Worm (Caenorhabditis elegans) whole organism, L1 larva: ENCODE measurements around the gene R11G1.11.
A peak's percentile ranks its signal among the peaks of the same experiment; 100 is the strongest.

Source experiments
- F16B12.6 ChIP-seq: fragments of 150-350 bp; optimal IDR thresholded peaks from 2 replicates; lab custom pipeline; 2014; ENCODE audit warnings: missing biosample characterization, missing genetic modification characterization
- Y116A8C.19 ChIP-seq: sonication (generic microtip); optimal IDR thresholded peaks from 2 replicates; lab custom pipeline; 2016; ENCODE audit warnings: missing compliant biosample characterization, missing genetic modification characterization, borderline replicate concordance
- alr-1 ChIP-seq: fragments of 200-800 bp; sonication (Bioruptor generic); optimal IDR thresholded peaks from 2 replicates; lab custom pipeline; 2018; ENCODE audit warnings: borderline replicate concordance, mild to moderate bottlenecking, missing genetic modification characterization, missing compliant biosample characterization
- aly-2 ChIP-seq: fragments of 150-350 bp; optimal IDR thresholded peaks from 2 replicates; lab custom pipeline; 2014; ENCODE audit warnings: missing biosample characterization, missing genetic modification characterization
- ama-1 ChIP-seq: fragments of 150-350 bp; optimal IDR thresholded peaks from 2 replicates; lab custom pipeline; 2014
- blmp-1 ChIP-seq: fragments of 150-350 bp; optimal IDR thresholded peaks from 2 replicates; lab custom pipeline; 2014; ENCODE audit warnings: missing biosample characterization, missing genetic modification characterization
- ceh-63 ChIP-seq: fragments of 200-800 bp; sonication (Bioruptor generic); optimal IDR thresholded peaks from 2 replicates; lab custom pipeline; 2018; ENCODE audit warnings: mild to moderate bottlenecking, missing genetic modification characterization, missing compliant biosample characterization
- ceh-8 ChIP-seq: fragments of 200-800 bp; sonication (Bioruptor generic); optimal IDR thresholded peaks from 2 replicates; lab custom pipeline; 2018; ENCODE audit warnings: mild to moderate bottlenecking, missing genetic modification characterization, moderate library complexity, missing compliant biosample characterization
- ceh-82 ChIP-seq, 3 experiments: fragments of 150-350 bp in 1 of 3; sonication (generic microtip) in 2 of 3; optimal IDR thresholded peaks; 2 replicates each; lab custom pipeline; 2014 to 2017; ENCODE audit warnings: missing biosample characterization in 3 of 3, missing genetic modification characterization in 3 of 3
- ceh-88 ChIP-seq: fragments of 200-800 bp; sonication (Bioruptor generic); IDR thresholded peaks from 2 replicates; pipeline ENCODE4 v1.3.6; 2022; ENCODE audit warnings: missing genetic modification characterization, missing compliant biosample characterization
- ces-1 ChIP-seq: fragments of 150-350 bp; optimal IDR thresholded peaks from 2 replicates; lab custom pipeline; 2014; ENCODE audit warnings: missing biosample characterization, missing genetic modification reagents, missing genetic modification characterization
- dpl-1 ChIP-seq, 3 experiments: fragments of 150-350 bp in 2 of 3; sonication (generic microtip) in 1 of 3; optimal IDR thresholded peaks; 2 replicates each; lab custom pipeline; 2014 to 2017; ENCODE audit warnings: missing biosample characterization in 3 of 3, missing genetic modification characterization in 3 of 3, missing genetic modification reagents in 3 of 3
- efl-1 ChIP-seq, 4 experiments: fragments of 150-350 bp; optimal IDR thresholded peaks in 3 of 4; peaks in 1 of 4; 1 replicate in 1 of 4; 2 replicates in 3 of 4; lab custom pipeline; 2014; ENCODE audit warnings: missing biosample characterization in 2 of 4, missing genetic modification characterization in 2 of 4, missing genetic modification reagents in 2 of 4
- efl-3 ChIP-seq: fragments of 200-800 bp; sonication (Bioruptor generic); optimal IDR thresholded peaks from 2 replicates; lab custom pipeline; 2018; ENCODE audit warnings: mild to moderate bottlenecking, missing genetic modification characterization, missing compliant biosample characterization
- egl-27 ChIP-seq, 2 experiments: fragments of 150-350 bp in 1 of 2; sonication (generic microtip); optimal IDR thresholded peaks; 3 replicates each; lab custom pipeline; 2017 to 2018; ENCODE audit warnings: missing biosample characterization in 2 of 2, missing genetic modification characterization in 2 of 2, missing genetic modification reagents in 2 of 2
- elt-3 ChIP-seq, 6 experiments: fragments of 150-350 bp in 1 of 6; sonication (generic microtip); optimal IDR thresholded peaks; 2 replicates each; lab custom pipeline; 2017 to 2018; ENCODE audit warnings: missing biosample characterization in 6 of 6, missing genetic modification characterization in 6 of 6, inconsistent platforms in 1 of 6
- fkh-10 ChIP-seq: sonication (generic microtip); optimal IDR thresholded peaks from 2 replicates; lab custom pipeline; 2017; ENCODE audit warnings: missing biosample characterization, missing genetic modification reagents, missing genetic modification characterization
- fkh-8 ChIP-seq: sonication (generic microtip); optimal IDR thresholded peaks from 2 replicates; lab custom pipeline; 2016; ENCODE audit warnings: mild to moderate bottlenecking, missing genetic modification characterization, missing compliant biosample characterization
- fos-1 ChIP-seq: fragments of 150-350 bp; optimal IDR thresholded peaks from 2 replicates; lab custom pipeline; 2014; ENCODE audit warnings: missing biosample characterization, missing genetic modification characterization
- hlh-17 ChIP-seq: fragments of 200-800 bp; sonication (Bioruptor generic); optimal IDR thresholded peaks from 2 replicates; lab custom pipeline; 2018; ENCODE audit warnings: missing genetic modification characterization, mild to moderate bottlenecking, missing compliant biosample characterization, moderate library complexity, borderline replicate concordance
- hlh-4 ChIP-seq: sonication (generic microtip); optimal IDR thresholded peaks from 2 replicates; lab custom pipeline; 2016; ENCODE audit warnings: mild to moderate bottlenecking, missing genetic modification characterization, missing compliant biosample characterization
- isw-1 ChIP-seq: fragments of 200-800 bp; sonication (Bioruptor generic); IDR thresholded peaks from 2 replicates; pipeline ENCODE4 v1.3.6; 2022; ENCODE audit warnings: missing genetic modification characterization, missing compliant biosample characterization
- lin-13 ChIP-seq: fragments of 150-350 bp; optimal IDR thresholded peaks from 2 replicates; lab custom pipeline; 2014; ENCODE audit warnings: missing biosample characterization, missing genetic modification reagents, missing genetic modification characterization
- lin-15B ChIP-seq: fragments of 150-350 bp; sonication (generic microtip); optimal IDR thresholded peaks from 3 replicates; lab custom pipeline; 2014; ENCODE audit warnings: missing biosample characterization, missing genetic modification characterization
- lin-35 ChIP-seq, 2 experiments: fragments of 150-350 bp; optimal IDR thresholded peaks; 2 replicates each; lab custom pipeline; 2014; ENCODE audit warnings: missing biosample characterization in 2 of 2, missing genetic modification characterization in 2 of 2, missing genetic modification reagents in 2 of 2
- lin-39 ChIP-seq: fragments of 150-350 bp; optimal IDR thresholded peaks from 2 replicates; lab custom pipeline; 2014; ENCODE audit warnings: missing biosample characterization, missing genetic modification reagents, missing genetic modification characterization
- lir-3 ChIP-seq: sonication (generic microtip); optimal IDR thresholded peaks from 2 replicates; lab custom pipeline; 2016; ENCODE audit warnings: mild to moderate bottlenecking, missing genetic modification characterization, moderate library complexity, missing compliant biosample characterization; ENCODE audit not compliant: poor library complexity
- mep-1 ChIP-seq: fragments of 150-350 bp; optimal IDR thresholded peaks from 2 replicates; lab custom pipeline; 2014; ENCODE audit warnings: missing biosample characterization, missing genetic modification characterization
- nhr-12 ChIP-seq: sonication (generic microtip); optimal IDR thresholded peaks from 2 replicates; lab custom pipeline; 2017; ENCODE audit warnings: missing biosample characterization, missing genetic modification characterization
- nhr-237 ChIP-seq: fragments of 150-350 bp; optimal IDR thresholded peaks from 2 replicates; lab custom pipeline; 2014; ENCODE audit warnings: missing biosample characterization, missing genetic modification characterization
- nhr-47 ChIP-seq: sonication (generic microtip); optimal IDR thresholded peaks from 2 replicates; lab custom pipeline; 2016; ENCODE audit warnings: mild to moderate bottlenecking, missing genetic modification characterization, moderate library complexity, missing compliant biosample characterization
- nhr-71 ChIP-seq: sonication (generic microtip); optimal IDR thresholded peaks from 2 replicates; lab custom pipeline; 2016; ENCODE audit warnings: mild to moderate bottlenecking, missing genetic modification characterization, moderate library complexity, missing compliant biosample characterization
- nhr-76 ChIP-seq: sonication (generic microtip); optimal IDR thresholded peaks from 2 replicates; lab custom pipeline; 2017; ENCODE audit warnings: missing biosample characterization, missing genetic modification characterization
- nhr-77 ChIP-seq: fragments of 150-350 bp; optimal IDR thresholded peaks from 2 replicates; lab custom pipeline; 2014; ENCODE audit warnings: missing biosample characterization, missing genetic modification characterization
- nhr-85 ChIP-seq: sonication (generic microtip); peaks from one replicate; lab custom pipeline; 2016; ENCODE audit warnings: missing genetic modification characterization, inconsistent platforms, missing compliant biosample characterization
- nhr-90 ChIP-seq: sonication (generic microtip); optimal IDR thresholded peaks from 2 replicates; lab custom pipeline; 2016; ENCODE audit warnings: mild to moderate bottlenecking, missing genetic modification characterization, missing compliant biosample characterization; ENCODE audit not compliant: poor library complexity
- skn-1 ChIP-seq: fragments of 150-350 bp; optimal IDR thresholded peaks from 2 replicates; lab custom pipeline; 2014; ENCODE audit warnings: missing biosample characterization, missing genetic modification characterization
- snpc-4 ChIP-seq: fragments of 150-350 bp; optimal IDR thresholded peaks from 2 replicates; lab custom pipeline; 2014; ENCODE audit warnings: missing biosample characterization, missing genetic modification characterization
- swsn-7 ChIP-seq: sonication (generic microtip); optimal IDR thresholded peaks from 2 replicates; lab custom pipeline; 2016; ENCODE audit warnings: missing genetic modification characterization, missing compliant biosample characterization
- tbx-2 ChIP-seq: sonication (generic microtip); optimal IDR thresholded peaks from 2 replicates; lab custom pipeline; 2016; ENCODE audit warnings: missing genetic modification characterization, missing compliant biosample characterization
- unc-130 ChIP-seq: fragments of 150-350 bp; optimal IDR thresholded peaks from 2 replicates; lab custom pipeline; 2017; ENCODE audit warnings: missing biosample characterization, missing genetic modification characterization, inconsistent platforms
- unc-30 ChIP-seq: sonication (generic microtip); optimal IDR thresholded peaks from 2 replicates; lab custom pipeline; 2017; ENCODE audit warnings: missing biosample characterization, missing genetic modification characterization
- unc-62 ChIP-seq: fragments of 150-350 bp; optimal IDR thresholded peaks from 2 replicates; lab custom pipeline; 2014; ENCODE audit warnings: missing biosample characterization, missing genetic modification reagents, missing genetic modification characterization
- vab-15 ChIP-seq: sonication (generic microtip); optimal IDR thresholded peaks from 2 replicates; lab custom pipeline; 2017; ENCODE audit warnings: missing genotype, mild to moderate bottlenecking, missing genetic modification characterization, missing compliant biosample characterization
- zag-1 ChIP-seq: fragments of 150-350 bp; optimal IDR thresholded peaks from 2 replicates; lab custom pipeline; 2014; ENCODE audit warnings: missing biosample characterization, missing genetic modification characterization
- zip-4 ChIP-seq: fragments of 200-800 bp; sonication (Bioruptor generic); optimal IDR thresholded peaks from 2 replicates; lab custom pipeline; 2018; ENCODE audit warnings: mild to moderate bottlenecking, missing genetic modification characterization, moderate library complexity, missing compliant biosample characterization
- ztf-4 ChIP-seq: fragments of 150-350 bp; optimal IDR thresholded peaks from 2 replicates; lab custom pipeline; 2014; ENCODE audit warnings: missing biosample characterization, missing genetic modification characterization

Gene R11G1.11

ce11 chrX:3694172-3694571, 39.4 kb downstream of the R11G1.11 start (continued):
- TF ChIP-seq nhr-71 (tag; lab: Kevin White, UChicago) (peak; percentile 67), lin-39 (tag; lab: Kevin White, UChicago) (no peak), ceh-82 (tag; optimal IDR thresholded peaks at IDR 0.05; lab: Kevin White, UChicago) (peak in 2 of 3 experiments; percentile 1 to 49), nhr-90 (tag; lab: Kevin White, UChicago) (no peak), skn-1 (tag; lab: Kevin White, UChicago) (peak; percentile 20), ceh-88 (GFP tag; lab: Robert Waterston, UW) (no peak), nhr-12 (no peak), unc-30 (tag; lab: Kevin White, UChicago) (no peak), hlh-4 (tag; lab: Kevin White, UChicago) (no peak), ama-1 (lab: Kevin White, UChicago) (no peak), elt-3 (tag; optimal IDR thresholded peaks at IDR 0.05; lab: Kevin White, UChicago) (no peak), nhr-85 (tag; lab: Kevin White, UChicago) (no peak), nhr-47 (peak; percentile 32), lin-13 (no peak), zag-1 (tag; lab: Kevin White, UChicago) (no peak), unc-130 (no peak), lir-3 (tag; lab: Kevin White, UChicago) (no peak), isw-1 (GFP tag; lab: Robert Waterston, UW) (no peak), ceh-8 (GFP tag; lab: Kevin White, UChicago) (peak; percentile 9), efl-3 (GFP tag; lab: Kevin White, UChicago) (no peak), Y116A8C.19 (tag; lab: Kevin White, UChicago) (no peak), nhr-77 (no peak), mep-1 (peak; percentile 7), nhr-76 (no peak), swsn-7 (tag; lab: Kevin White, UChicago) (peak; percentile 48), hlh-17 (GFP tag; lab: Kevin White, UChicago) (no peak), fos-1 (tag; lab: Kevin White, UChicago) (no peak), blmp-1 (tag; lab: Kevin White, UChicago) (peak; percentile 40), efl-1 (optimal IDR thresholded peaks at IDR 0.05; lab: Kevin White, UChicago) (no peak), efl-1 (GFP tag; optimal IDR thresholded peaks at IDR 0.05 in 1 of 2; lab: Kevin White, UChicago) (no peak), zip-4 (no peak)
- TF ChIP-seq, all 84 proteins: peak for 24

ce11 chrX:3695826-3696225, 41.1 kb downstream of the R11G1.11 start:
- TF ChIP-seq ceh-63, result no peak
- TF ChIP-seq nhr-77, result no peak
- peak; percentile 67 for TF ChIP-seq blmp-1 (tag; lab: Kevin White, UChicago)
- TF ChIP-seq tbx-2 (tag; lab: Kevin White, UChicago), result no peak
- TF ChIP-seq nhr-237 (tag; lab: Kevin White, UChicago), result no peak

- TF ChIP-seq fkh-8 (tag; lab: Kevin White, UChicago), result no peak
- TF ChIP-seq efl-1 (optimal IDR thresholded peaks at IDR 0.05; lab: Kevin White, UChicago), result no peak
- peak in 1 of 2 experiments; percentile 32 for TF ChIP-seq efl-1 (GFP tag; optimal IDR thresholded peaks at IDR 0.05 in 1 of 2; lab: Kevin White, UChicago)
- TF ChIP-seq dpl-1 (GFP tag; optimal IDR thresholded peaks at IDR 0.05; lab: Kevin White, UChicago), result no peak
- TF ChIP-seq, all 84 proteins: peak for 1
These were observed 41.9 kb downstream of the R11G1.11 start, which contains the start of gene C01C4.3 for ce11 chrX:3696603-3697002. C01C4.3 (plus strand) TSS chrX:3696903.

ce11 chrX:3697623-3698022, 42.9 kb downstream of the R11G1.11 start:
- TF ChIP-seq F16B12.6 (no peak), egl-27 (tag; optimal IDR thresholded peaks at IDR 0.05; lab: Kevin White, UChicago) (no peak), ces-1 (GFP tag; lab: Kevin White, UChicago) (no peak), vab-15 (tag; lab: Kevin White, UChicago) (no peak), snpc-4 (tag; lab: Kevin White, UChicago) (no peak), alr-1 (tag; lab: Kevin White, UChicago) (no peak), lin-15B (no peak), lin-35 (GFP tag; optimal IDR thresholded peaks at IDR 0.05; lab: Kevin White, UChicago) (peak in 1 of 2 experiments; percentile 74), ztf-4 (no peak), fkh-10 (GFP tag; lab: Kevin White, UChicago) (peak; percentile 51), isw-1 (GFP tag; lab: Robert Waterston, UW) (no peak), dpl-1 (GFP tag; optimal IDR thresholded peaks at IDR 0.05; lab: Kevin White, UChicago) (peak in 1 of 3 experiments; percentile 23), aly-2 (tag; lab: Kevin White, UChicago) (peak; percentile 26), unc-62 (GFP tag; lab: Kevin White, UChicago) (no peak), nhr-85 (tag; lab: Kevin White, UChicago) (peak; percentile 62), nhr-237 (tag; lab: Kevin White, UChicago) (no peak), unc-130 (no peak), ama-1 (lab: Kevin White, UChicago) (no peak), mep-1 (peak; percentile 58), hlh-17 (GFP tag; lab: Kevin White, UChicago) (no peak)
